Worm (Caenorhabditis elegans) whole organism, L4/young adult: ENCODE results near the gene C06A8.6.

Experiments used
- W03F9.2 ChIP-seq: fragments of 150-350 bp; optimal IDR thresholded peaks from 2 replicates; lab custom pipeline; 2014; ENCODE audit warnings: missing biosample characterization, missing genetic modification characterization
- dao-5 ChIP-seq: sonication (generic microtip); optimal IDR thresholded peaks from 2 replicates; lab custom pipeline; 2016; ENCODE audit warnings: missing genotype, missing genetic modification characterization, moderate library complexity, missing compliant biosample characterization
- him-1 ChIP-seq: sonication (generic microtip); optimal IDR thresholded peaks from 2 replicates; lab custom pipeline; 2016; ENCODE audit warnings: missing genotype, missing genetic modification reagents, missing genetic modification characterization, missing compliant biosample characterization

- TF ChIP-seq him-1 (tag; lab: Kevin White, UChicago) = no peak
- no peak for TF ChIP-seq W03F9.2
- no peak for TF ChIP-seq dao-5 (tag; lab: Kevin White, UChicago)
Measured at ce11 chrII:7801899-7802298, 29.6 kb downstream of the C06A8.6 start.
